Fruit fly (Drosophila melanogaster): ENCODE results near the gene Gr64b.
A peak's percentile ranks its signal among the peaks of the same experiment; 100 is the strongest.

DNA sequence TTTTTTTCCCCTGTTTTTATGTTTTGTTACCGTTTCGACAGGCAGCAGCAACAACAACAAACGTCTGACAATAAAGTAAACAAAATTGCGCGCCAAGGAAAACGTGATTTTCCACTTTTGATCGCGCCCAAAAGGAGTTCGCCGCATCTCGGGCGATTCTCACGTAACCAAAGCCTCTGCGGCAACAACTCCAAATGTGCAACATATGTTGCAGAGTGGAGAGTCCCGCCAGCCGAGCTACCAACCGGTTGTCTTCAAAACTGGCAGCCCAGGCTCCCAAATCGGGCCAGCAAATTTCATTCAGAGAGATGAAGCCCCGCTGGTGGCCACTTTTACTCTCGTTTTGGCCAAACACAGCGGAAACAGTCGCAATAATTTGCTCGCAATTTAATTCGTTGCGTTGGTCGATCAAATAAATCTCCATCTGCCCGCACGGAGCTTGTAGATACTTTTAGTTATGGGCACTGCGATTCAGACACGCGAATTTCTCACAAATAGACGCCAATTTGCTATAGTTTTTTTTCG, 27.1 kb downstream of the Gr64b start:
- TF ChIP-seq CG8159 (tag; optimal IDR thresholded peaks at IDR 0.05) (no peak), fd96Ca (GFP tag; IDR thresholded peaks at IDR 0.05) (0 out of 3 replicates have a peak, but pooled peaks have one; percentile 38), CG17806 (tag; optimal IDR thresholded peaks at IDR 0.05) (no peak), CG13204 (GFP tag; optimal IDR thresholded peaks at IDR 0.05) (no peak), D1 (tag; optimal IDR thresholded peaks at IDR 0.05) (no peak), CG8301 (tag; optimal IDR thresholded peaks at IDR 0.05) (no peak), Pif1B (GFP tag; optimal IDR thresholded peaks at IDR 0.05) (no peak), rn (GFP tag; IDR thresholded peaks at IDR 0.05) (no peak), Snoo (tag; optimal IDR thresholded peaks at IDR 0.05) (no peak), Pif1A (GFP tag; optimal IDR thresholded peaks at IDR 0.05) (no peak), CG32121 (GFP tag; IDR thresholded peaks at IDR 0.05) (no peak), CG4496 (GFP tag; IDR thresholded peaks at IDR 0.05) (no peak), CG15710 (tag; optimal IDR thresholded peaks at IDR 0.05) (no peak), CG12605 (GFP tag; IDR thresholded peaks at IDR 0.05) (no peak)

Data from whole organism, pupa.